Fruit fly (Drosophila melanogaster): ENCODE data around the gene sty.

The sty gene

DNA sequence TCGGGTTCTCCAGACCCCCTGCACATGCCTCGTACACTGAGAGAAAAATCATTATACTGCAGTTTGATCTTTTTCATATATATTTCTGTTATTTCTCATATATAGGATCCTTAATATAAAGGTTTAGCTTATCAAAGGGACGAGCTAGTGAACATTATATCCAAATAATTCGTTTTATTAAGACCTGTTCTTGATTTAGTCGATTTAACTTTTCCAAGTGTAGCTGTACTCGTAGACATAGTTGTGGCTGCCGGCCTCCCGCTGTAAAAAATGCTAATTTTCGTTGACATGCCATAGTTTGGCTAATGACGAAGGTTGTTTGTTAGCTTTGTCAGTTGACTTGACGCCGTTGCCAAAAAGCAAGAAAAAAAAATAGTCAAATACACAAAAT lies 42.3 kb downstream of the sty start (continued):
- peak; percentile 22 for TF ChIP-seq fd59A (GFP tag; optimal IDR thresholded peaks at IDR 0.05)
- peak; percentile 56 for TF ChIP-seq CG10631 (GFP tag; optimal IDR thresholded peaks at IDR 0.05)
- no peak for TF ChIP-seq Smox (GFP tag; optimal IDR thresholded peaks at IDR 0.05)
- no peak for TF ChIP-seq Sox15 (GFP tag; optimal IDR thresholded peaks at IDR 0.05)
- no peak for TF ChIP-seq Blimp-1 (GFP tag; optimal IDR thresholded peaks at IDR 0.05)
- peak; percentile 62 for TF ChIP-seq OdsH (GFP tag; optimal IDR thresholded peaks at IDR 0.05)
- peak; percentile 45 for TF ChIP-seq CG3032 (tag; optimal IDR thresholded peaks at IDR 0.05)
- no peak for TF ChIP-seq CG31627 (GFP tag; optimal IDR thresholded peaks at IDR 0.05)
- peak; percentile 76 for TF ChIP-seq CG8119 (GFP tag; IDR thresholded peaks at IDR 0.05)
- no peak for TF ChIP-seq lz (GFP tag; optimal IDR thresholded peaks at IDR 0.05)
- TF ChIP-seq acj6 (GFP tag; optimal IDR thresholded peaks at IDR 0.05) = peak; percentile 15
- no peak for TF ChIP-seq Ets21C (GFP tag; optimal IDR thresholded peaks at IDR 0.05)
- peak; percentile 83 for TF ChIP-seq CG15336 (GFP tag; IDR thresholded peaks at IDR 0.05)
- TF ChIP-seq Eip78C (GFP tag) = peak; percentile 82
- peak; percentile 50 for TF ChIP-seq achi (GFP tag; optimal IDR thresholded peaks at IDR 0.05)
- no peak for TF ChIP-seq Eip93F (GFP tag; optimal IDR thresholded peaks at IDR 0.05)
- TF ChIP-seq Hr39 (GFP tag; optimal IDR thresholded peaks at IDR 0.05) = no peak
- TF ChIP-seq Sox102F (GFP tag; optimal IDR thresholded peaks at IDR 0.05) = no peak
- peak; percentile 36 for TF ChIP-seq CG6808 (GFP tag; optimal IDR thresholded peaks at IDR 0.05)
- TF ChIP-seq Gug (GFP tag; IDR thresholded peaks at IDR 0.05) = peak; percentile 58; the same call in 1 of the 2 replicates
- peak; percentile 58; the same call in 1 of the 2 replicates for TF ChIP-seq CG11294 (GFP tag; IDR thresholded peaks at IDR 0.05)
- peak; percentile 16 for TF ChIP-seq CG16779 (tag; optimal IDR thresholded peaks at IDR 0.05)
- no peak for TF ChIP-seq topi (GFP tag; optimal IDR thresholded peaks at IDR 0.05)
- TF ChIP-seq CG10669 (GFP tag; optimal IDR thresholded peaks at IDR 0.05) = peak; percentile 31

DNA sequence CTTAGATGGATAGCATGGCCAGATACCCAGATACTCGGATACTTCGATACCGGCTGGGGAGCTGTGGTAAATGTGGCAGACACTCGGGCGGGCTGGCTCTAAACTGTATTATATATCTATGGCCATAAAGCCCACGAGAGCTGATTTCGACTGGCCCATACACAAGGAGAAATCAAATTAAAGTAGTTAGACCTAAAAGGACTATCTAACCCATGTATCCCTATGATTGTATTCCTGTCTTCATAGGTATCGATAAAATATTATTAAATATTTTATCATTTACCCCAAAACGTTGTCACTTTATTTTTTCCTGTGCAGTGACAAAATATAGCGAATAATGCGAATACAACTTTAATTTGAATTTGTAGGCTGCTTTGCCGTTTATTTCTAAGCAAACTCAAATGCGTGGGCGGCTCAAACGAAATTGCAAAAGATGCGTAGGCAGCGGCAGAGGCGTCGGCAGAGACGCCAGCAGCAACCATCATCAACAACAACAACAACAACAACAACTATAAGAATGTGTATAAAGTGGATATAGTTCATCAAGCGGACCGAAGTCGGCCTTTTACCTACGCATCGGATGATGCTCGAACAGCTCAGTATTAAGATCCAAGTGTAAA lies 42.8 kb downstream of the sty start:
- TF ChIP-seq achi (GFP tag; optimal IDR thresholded peaks at IDR 0.05) = peak; percentile 16
- TF ChIP-seq CG6163 (GFP tag; IDR thresholded peaks at IDR 0.05) = peak; percentile 64
- no peak for TF ChIP-seq net (GFP tag; optimal IDR thresholded peaks at IDR 0.05)
- no peak for TF ChIP-seq Met (GFP tag; optimal IDR thresholded peaks at IDR 0.05)
- TF ChIP-seq CG3919 (GFP tag; optimal IDR thresholded peaks at IDR 0.05) = no peak
- no peak for TF ChIP-seq CG11762 (GFP tag; optimal IDR thresholded peaks at IDR 0.05; ENCODE audit: insufficient read depth)
- TF ChIP-seq CG6808 (GFP tag; optimal IDR thresholded peaks at IDR 0.05) = no peak
- no peak for TF ChIP-seq Sox15 (GFP tag; optimal IDR thresholded peaks at IDR 0.05)
- peak; percentile 35 for TF ChIP-seq CG32006 (GFP tag; optimal IDR thresholded peaks at IDR 0.05)
- TF ChIP-seq CG8319 (GFP tag; optimal IDR thresholded peaks at IDR 0.05) = no peak
- no peak for TF ChIP-seq Lpt (GFP tag; optimal IDR thresholded peaks at IDR 0.05)
- no peak for TF ChIP-seq fd85E (GFP tag; optimal IDR thresholded peaks at IDR 0.05)
- no peak for TF ChIP-seq CG11902 (GFP tag; optimal IDR thresholded peaks at IDR 0.05)
- no peak for TF ChIP-seq Hr39 (GFP tag; optimal IDR thresholded peaks at IDR 0.05)
- TF ChIP-seq CG8632 (GFP tag; optimal IDR thresholded peaks at IDR 0.05) = no peak
- TF ChIP-seq OdsH (GFP tag; optimal IDR thresholded peaks at IDR 0.05) = no peak
- peak; percentile 67 for TF ChIP-seq CG8119 (GFP tag; IDR thresholded peaks at IDR 0.05)
- no peak for TF ChIP-seq spab (GFP tag; optimal IDR thresholded peaks at IDR 0.05)
- TF ChIP-seq cyc (GFP tag; optimal IDR thresholded peaks at IDR 0.05) = no peak
- TF ChIP-seq Gug (GFP tag; IDR thresholded peaks at IDR 0.05) = peak; percentile 54
- TF ChIP-seq CG9139 (GFP tag; optimal IDR thresholded peaks at IDR 0.05) = no peak
- TF ChIP-seq svp (GFP tag) = no peak
- no peak for TF ChIP-seq Eip93F (GFP tag; optimal IDR thresholded peaks at IDR 0.05)
- TF ChIP-seq Eip75B (GFP tag; optimal IDR thresholded peaks at IDR 0.05) = no peak
- no peak for TF ChIP-seq dsx (GFP tag; optimal IDR thresholded peaks at IDR 0.05; ENCODE audit: poor library complexity, severe bottlenecking)
- TF ChIP-seq CG6276 (GFP tag; optimal IDR thresholded peaks at IDR 0.05) = peak; percentile 41
- no peak for TF ChIP-seq CG6854 (GFP tag; optimal IDR thresholded peaks at IDR 0.05)
- no peak for TF ChIP-seq lz (GFP tag; optimal IDR thresholded peaks at IDR 0.05)
- no peak for TF ChIP-seq CG31627 (GFP tag; optimal IDR thresholded peaks at IDR 0.05)
- TF ChIP-seq Hr4 (GFP tag; optimal IDR thresholded peaks at IDR 0.05) = peak; percentile 47
- no peak for TF ChIP-seq acj6 (GFP tag; optimal IDR thresholded peaks at IDR 0.05)
- peak; percentile 41; the same call in 1 of the 2 replicates for TF ChIP-seq CG11294 (GFP tag; IDR thresholded peaks at IDR 0.05)
- TF ChIP-seq CG15336 (GFP tag; IDR thresholded peaks at IDR 0.05) = peak; percentile 73
- no peak for TF ChIP-seq CG6792 (GFP tag; optimal IDR thresholded peaks at IDR 0.05)
- peak; percentile 3 for TF ChIP-seq pdm3 (GFP tag; optimal IDR thresholded peaks at IDR 0.05)
- peak; percentile 9 for TF ChIP-seq CG4318 (GFP tag; optimal IDR thresholded peaks at IDR 0.05)
- peak; percentile 19 for TF ChIP-seq Eip78C (GFP tag)
- TF ChIP-seq CG10631 (GFP tag; optimal IDR thresholded peaks at IDR 0.05) = no peak
- peak; percentile 82 for TF ChIP-seq eg (GFP tag; IDR thresholded peaks at IDR 0.05)
